Worm (Caenorhabditis elegans): ENCODE measurements around the gene exos-7.

Gene exos-7

ce11 chrV:20845524-20846208 lies 7.0 kb downstream of the exos-7 start, which contains the start of the genes F31D4.2 and fkb-6 (continued):
- no peak for TF ChIP-seq nhr-25 (tag; optimal IDR thresholded peaks at IDR 0.05; ENCODE audit: borderline replicate concordance, insufficient read depth)
- TF ChIP-seq T20F7.1 (GFP tag; optimal IDR thresholded peaks at IDR 0.05) = no peak
- no peak for TF ChIP-seq zip-2 (tag; optimal IDR thresholded peaks at IDR 0.05)
- TF ChIP-seq dmd-6 (GFP tag; IDR thresholded peaks at IDR 0.05) = peak; percentile 52
- no peak for TF ChIP-seq skn-1 (tag; optimal IDR thresholded peaks at IDR 0.05)
- TF ChIP-seq snpc-1.2 (GFP tag; IDR thresholded peaks at IDR 0.05) = 0 out of 2 replicates have a peak, but pooled peaks have one; percentile 43
- TF ChIP-seq lin-15B (tag; optimal IDR thresholded peaks at IDR 0.05) = no peak
- no peak for TF ChIP-seq Y75B8A.6 (GFP tag; IDR thresholded peaks at IDR 0.05)
- peak; percentile 72 for TF ChIP-seq T26A8.4 (GFP tag; IDR thresholded peaks at IDR 0.05)
- TF ChIP-seq rbr-2 (tag; optimal IDR thresholded peaks at IDR 0.05) = peak; percentile 60
- no peak for TF ChIP-seq nhr-77 (tag; optimal IDR thresholded peaks at IDR 0.05)
- TF ChIP-seq nhr-48 (tag; optimal IDR thresholded peaks at IDR 0.05) = no peak
- no peak for TF ChIP-seq ama-1 (optimal IDR thresholded peaks at IDR 0.05)
- peak; percentile 58 for TF ChIP-seq hlh-11 (tag; optimal IDR thresholded peaks at IDR 0.05)
- no peak for TF ChIP-seq dmd-8 (GFP tag; IDR thresholded peaks at IDR 0.05)
- no peak for TF ChIP-seq unc-39 (tag; optimal IDR thresholded peaks at IDR 0.05)
- TF ChIP-seq dve-1 (tag; optimal IDR thresholded peaks at IDR 0.05; ENCODE audit: insufficient read depth) = peak; percentile 75
- no peak for TF ChIP-seq saeg-2 (GFP tag; IDR thresholded peaks at IDR 0.05)
- no peak for TF ChIP-seq ceh-62 (tag; optimal IDR thresholded peaks at IDR 0.05)
- TF ChIP-seq R02D3.7 (tag; optimal IDR thresholded peaks at IDR 0.05) = no peak
- no peak for TF ChIP-seq nhr-42 (GFP tag; IDR thresholded peaks at IDR 0.05)
- TF ChIP-seq Y105C5A.15 (GFP tag; IDR thresholded peaks at IDR 0.05) = no peak
- no peak for TF ChIP-seq tag-97 (GFP tag; IDR thresholded peaks at IDR 0.05)
- peak; percentile 22 for TF ChIP-seq ceh-28 (tag; optimal IDR thresholded peaks at IDR 0.05)
- peak; percentile 27 for TF ChIP-seq nhr-6 (tag; optimal IDR thresholded peaks at IDR 0.05)
- TF ChIP-seq jun-1 (tag; optimal IDR thresholded peaks at IDR 0.05) = peak; percentile 15
- no peak for TF ChIP-seq ZK546.5 (tag; optimal IDR thresholded peaks at IDR 0.05)
- no peak for TF ChIP-seq daf-12 (tag; optimal IDR thresholded peaks at IDR 0.05)
- no peak for TF ChIP-seq F44E2.7 (GFP tag; IDR thresholded peaks at IDR 0.05)
- TF ChIP-seq spr-1 (tag; optimal IDR thresholded peaks at IDR 0.05) = peak; percentile 1
- no peak for TF ChIP-seq cey-2 (tag; optimal IDR thresholded peaks at IDR 0.05; ENCODE audit: borderline replicate concordance, insufficient read depth)
- no peak for TF ChIP-seq set-16 (GFP tag; IDR thresholded peaks at IDR 0.05)
- TF ChIP-seq nhr-76 (tag; optimal IDR thresholded peaks at IDR 0.05) = no peak
- TF ChIP-seq Y48G9A.11 (GFP tag; IDR thresholded peaks at IDR 0.05) = 0 out of 2 replicates have a peak, but pooled peaks have one; percentile 5
- peak; percentile 50 for TF ChIP-seq fkh-10 (GFP tag; optimal IDR thresholded peaks at IDR 0.05)
- no peak for TF ChIP-seq mdl-1 (tag; optimal IDR thresholded peaks at IDR 0.05)

DNA sequence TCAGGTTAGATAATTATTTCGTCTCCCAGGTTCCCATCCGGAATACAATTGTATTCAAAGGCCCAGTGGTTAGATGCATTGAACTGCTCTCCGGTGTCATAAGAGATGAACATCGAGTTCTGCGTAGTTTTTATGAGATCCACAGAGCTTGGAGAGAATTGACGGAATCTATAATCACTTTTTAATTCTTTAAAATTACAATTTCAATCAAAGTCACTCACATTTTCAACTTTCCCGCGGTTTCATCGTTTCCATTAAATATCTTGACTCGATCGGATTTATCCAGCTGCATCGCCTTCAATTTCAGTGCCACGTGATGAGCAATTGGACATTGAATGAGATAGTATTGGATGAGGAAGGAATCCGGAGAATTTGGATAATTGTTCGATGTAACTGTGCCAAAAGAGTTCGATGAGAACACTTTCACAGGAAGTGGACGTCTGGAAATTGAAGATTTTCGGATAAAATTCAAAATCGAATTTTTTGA lies 9.1 kb downstream of the exos-7 start:
- no peak; the same call in 1 of the 2 replicates for TF ChIP-seq Y75B8A.6 (GFP tag; IDR thresholded peaks at IDR 0.05)
- TF ChIP-seq zfp-2 (tag; optimal IDR thresholded peaks at IDR 0.05) = no peak
- no peak for TF ChIP-seq ceh-82 (tag; optimal IDR thresholded peaks at IDR 0.05)
- no peak for TF ChIP-seq snpc-1.2 (GFP tag; IDR thresholded peaks at IDR 0.05)
- 0 out of 2 replicates have a peak, but pooled peaks have one; percentile 26 for TF ChIP-seq hmg-1.1 (GFP tag; IDR thresholded peaks at IDR 0.05)
- TF ChIP-seq ztf-11 (tag; optimal IDR thresholded peaks at IDR 0.05) = no peak
- peak; percentile 38 for TF ChIP-seq ctbp-1 (GFP tag; IDR thresholded peaks at IDR 0.05)
- TF ChIP-seq daf-8 (GFP tag; IDR thresholded peaks at IDR 0.05) = no peak
- TF ChIP-seq zag-1 (tag; optimal IDR thresholded peaks at IDR 0.05) = no peak
- no peak for TF ChIP-seq nhr-6 (tag; optimal IDR thresholded peaks at IDR 0.05)
- TF ChIP-seq mdl-1 (tag; optimal IDR thresholded peaks at IDR 0.05) = no peak
- no peak for TF ChIP-seq T20F7.1 (GFP tag; optimal IDR thresholded peaks at IDR 0.05)
- TF ChIP-seq zfp-3 (GFP tag; conservative IDR thresholded peaks at IDR 0.05) = no peak
- no peak for TF ChIP-seq aly-2 (tag; optimal IDR thresholded peaks at IDR 0.05)
- TF ChIP-seq duxl-1 (tag; optimal IDR thresholded peaks at IDR 0.05; ENCODE audit: poor library complexity) = peak; percentile 56
- peak in 1 of 2 experiments; percentile 46 for TF ChIP-seq unc-62 (GFP tag; optimal IDR thresholded peaks at IDR 0.05 in 1 of 2)
- TF ChIP-seq unc-62 (tag; optimal IDR thresholded peaks at IDR 0.05) = no peak
- no peak for TF ChIP-seq fkh-10 (GFP tag; optimal IDR thresholded peaks at IDR 0.05)
- TF ChIP-seq lin-39 (tag; optimal IDR thresholded peaks at IDR 0.05) = no peak
- TF ChIP-seq nhr-102 (tag; optimal IDR thresholded peaks at IDR 0.05) = peak; percentile 41
- TF ChIP-seq mep-1 (tag; optimal IDR thresholded peaks at IDR 0.05) = peak; percentile 39

All from whole organism, L4 larva.